Fruit fly (Drosophila melanogaster) whole organism, embryonic: ENCODE measurements around the gene CG15358.
A peak's percentile ranks its signal among the peaks of the same experiment; 100 is the strongest.

Experiments used
- ATbp ChIP-seq: fragments of 200-800 bp; sonication (Bioruptor generic); optimal IDR thresholded peaks from 2 replicates; lab custom pipeline; 2017; ENCODE audit warnings: missing biosample characterization, mild to moderate bottlenecking, missing genetic modification characterization, missing genetic modification reagents
- Awh ChIP-seq: fragments of 200-800 bp; sonication (Bioruptor generic); IDR thresholded peaks from 2 replicates; pipeline ENCODE4, ENCODE4 v1.3.6; 2022; ENCODE audit warnings: missing biosample characterization, missing genetic modification characterization
- Blimp-1 ChIP-seq: fragments of 200-800 bp; sonication (Bioruptor generic); optimal IDR thresholded peaks from 3 replicates; lab custom pipeline; 2018; ENCODE audit warnings: missing biosample characterization, missing genetic modification characterization, mild to moderate bottlenecking, moderate library complexity, missing genetic modification reagents
- CG10366 ChIP-seq: fragments of 200-800 bp; sonication (Bioruptor generic); IDR thresholded peaks from 2 replicates; pipeline ENCODE4 v1.3.6; 2022; ENCODE audit warnings: missing biosample characterization, missing genetic modification characterization
- CG11504 ChIP-seq: fragments of 200-800 bp; sonication (Bioruptor generic); optimal IDR thresholded peaks from 3 replicates; lab custom pipeline; 2019; ENCODE audit warnings: missing biosample characterization, mild to moderate bottlenecking, missing genetic modification characterization, moderate library complexity
- CG1603 ChIP-seq: fragments of 200-800 bp; sonication (Bioruptor generic); optimal IDR thresholded peaks from 2 replicates; lab custom pipeline; 2019; ENCODE audit warnings: missing biosample characterization, mild to moderate bottlenecking, missing genetic modification characterization, moderate library complexity
- CG17359 ChIP-seq: fragments of 200-800 bp; sonication (Bioruptor generic); optimal IDR thresholded peaks from 3 replicates; lab custom pipeline; 2018; ENCODE audit warnings: missing biosample characterization, mild to moderate bottlenecking, missing genetic modification characterization, moderate library complexity
- CG17612 ChIP-seq: fragments of 200-800 bp; sonication (Bioruptor generic); IDR thresholded peaks from 2 replicates; pipeline ENCODE4 v1.3.6; 2022; ENCODE audit warnings: missing biosample characterization, missing genetic modification characterization
- CG17829 ChIP-seq: fragments of 200-800 bp; optimal IDR thresholded peaks from 2 replicates; lab custom pipeline; 2019; ENCODE audit warnings: missing biosample characterization, mild to moderate bottlenecking, missing genetic modification characterization, moderate library complexity
- CG18619 ChIP-seq: fragments of 200-800 bp; sonication (Bioruptor generic); optimal IDR thresholded peaks from 3 replicates; lab custom pipeline; 2017; ENCODE audit warnings: missing biosample characterization, mild to moderate bottlenecking, missing genetic modification characterization
- CG2875 ChIP-seq: fragments of 200-800 bp; sonication (Bioruptor generic); optimal IDR thresholded peaks from 2 replicates; lab custom pipeline; 2017; ENCODE audit warnings: missing biosample characterization, mild to moderate bottlenecking, missing genetic modification characterization, missing genetic modification reagents
- CG31441 ChIP-seq: fragments of 200-800 bp; sonication (Bioruptor generic); IDR thresholded peaks from 2 replicates; pipeline ENCODE4 v1.3.6; 2022; ENCODE audit warnings: missing biosample characterization, missing genetic modification characterization
- CG4404 ChIP-seq: fragments of 200-800 bp; sonication (Bioruptor generic); IDR thresholded peaks from 2 replicates; pipeline ENCODE4 v1.3.6; 2022; ENCODE audit warnings: missing biosample characterization, missing genetic modification characterization
- CG4730 ChIP-seq: fragments of 200-800 bp; sonication (Bioruptor generic); IDR thresholded peaks from 2 replicates; pipeline ENCODE4 v1.3.6; 2022; ENCODE audit warnings: missing biosample characterization, missing genetic modification characterization
- CG6689 ChIP-seq: fragments of 200-800 bp; sonication (Bioruptor generic); IDR thresholded peaks from 2 replicates; pipeline ENCODE4 v1.3.6; 2022; ENCODE audit warnings: missing biosample characterization, missing genetic modification characterization
- CG7357 ChIP-seq: fragments of 200-800 bp; sonication (Bioruptor generic); IDR thresholded peaks from 3 replicates; pipeline ENCODE4 v1.3.6; 2022; ENCODE audit warnings: missing biosample characterization, missing genetic modification characterization
- CG8089 ChIP-seq: fragments of 200-800 bp; sonication (Bioruptor generic); optimal IDR thresholded peaks from 3 replicates; lab custom pipeline; 2016; ENCODE audit warnings: missing biosample characterization, missing genetic modification characterization
- CG9932 ChIP-seq: fragments of 200-800 bp; sonication (Bioruptor generic); IDR thresholded peaks from 2 replicates; pipeline ENCODE4 v1.3.6; 2022; ENCODE audit warnings: missing biosample characterization, missing genetic modification characterization
- E2f1 ChIP-seq: fragments of 200-800 bp; sonication (Bioruptor generic); IDR thresholded peaks from 2 replicates; pipeline ENCODE4 v1.3.6; 2022; ENCODE audit warnings: missing biosample characterization, missing genetic modification characterization
- HLH54F ChIP-seq: fragments of 200-800 bp; sonication (Bioruptor generic); optimal IDR thresholded peaks from 3 replicates; lab custom pipeline; 2016; ENCODE audit warnings: missing biosample characterization, missing genetic modification characterization
- Hr3 ChIP-seq: fragments of 200-800 bp; sonication (Bioruptor generic); optimal IDR thresholded peaks from 3 replicates; lab custom pipeline; 2016; ENCODE audit warnings: missing biosample characterization, missing genetic modification characterization
- Six4 ChIP-seq: fragments of 200-800 bp; sonication (Bioruptor generic); optimal IDR thresholded peaks from 2 replicates; lab custom pipeline; 2016; ENCODE audit warnings: missing biosample characterization, missing genetic modification characterization
- Sox102F ChIP-seq: fragments of 200-800 bp; sonication (Bioruptor generic); optimal IDR thresholded peaks from 2 replicates; lab custom pipeline; 2018; ENCODE audit warnings: missing biosample characterization, mild to moderate bottlenecking, missing genetic modification characterization, moderate library complexity
- Ssrp ChIP-seq: fragments of 200-800 bp; sonication (Bioruptor generic); optimal IDR thresholded peaks from 2 replicates; lab custom pipeline; 2018; ENCODE audit warnings: missing biosample characterization, mild to moderate bottlenecking, missing genetic modification characterization, moderate library complexity
- az2 ChIP-seq: fragments of 200-800 bp; sonication (Bioruptor generic); optimal IDR thresholded peaks from 3 replicates; lab custom pipeline; 2016; ENCODE audit warnings: missing biosample characterization, missing genetic modification characterization
- chm ChIP-seq: fragments of 200-800 bp; sonication (Bioruptor generic); IDR thresholded peaks from 2 replicates; pipeline ENCODE4 v1.3.6; 2022; ENCODE audit warnings: missing biosample characterization, missing genetic modification characterization
- crol ChIP-seq: fragments of 200-800 bp; sonication (Bioruptor generic); IDR thresholded peaks from 2 replicates; pipeline ENCODE4 v1.3.6; 2022; ENCODE audit warnings: missing biosample characterization, missing genetic modification characterization
- dpn ChIP-seq, 2 experiments: fragments of 200-800 bp; sonication (Bioruptor generic); optimal IDR thresholded peaks; 3 replicates each; lab custom pipeline; 2016; ENCODE audit warnings: missing biosample characterization in 2 of 2, missing genetic modification characterization in 2 of 2
- ems ChIP-seq: fragments of 200-800 bp; sonication (Bioruptor generic); optimal IDR thresholded peaks from 3 replicates; lab custom pipeline; 2016; ENCODE audit warnings: missing biosample characterization, missing genetic modification characterization
- ewg ChIP-seq: fragments of 200-800 bp; sonication (Bioruptor generic); optimal IDR thresholded peaks from 3 replicates; lab custom pipeline; 2017; ENCODE audit warnings: mild to moderate bottlenecking, missing biosample characterization, missing genetic modification reagents, missing genetic modification characterization
- gro ChIP-seq: fragments of 200-800 bp; sonication (Bioruptor generic); optimal IDR thresholded peaks from 2 replicates; lab custom pipeline; 2016; ENCODE audit warnings: missing biosample characterization, missing genetic modification characterization
- ind ChIP-seq: fragments of 200-800 bp; sonication (Bioruptor generic); optimal IDR thresholded peaks from 3 replicates; lab custom pipeline; 2016; ENCODE audit warnings: missing biosample characterization, missing genetic modification characterization
- ken ChIP-seq: fragments of 200-800 bp; sonication (Bioruptor generic); IDR thresholded peaks from 3 replicates; pipeline ENCODE4 v1.3.6; 2022; ENCODE audit warnings: missing biosample characterization, missing genetic modification characterization
- kni ChIP-seq: fragments of 200-800 bp; sonication (Bioruptor generic); optimal IDR thresholded peaks from 3 replicates; lab custom pipeline; 2017; ENCODE audit warnings: mild to moderate bottlenecking, missing biosample characterization, missing genetic modification reagents, missing genetic modification characterization
- lab ChIP-seq: fragments of 200-800 bp; sonication (Bioruptor generic); optimal IDR thresholded peaks from 3 replicates; lab custom pipeline; 2017; ENCODE audit warnings: missing biosample characterization, missing genetic modification characterization, mild to moderate bottlenecking, moderate library complexity, missing genetic modification reagents
- mam ChIP-seq: fragments of 200-800 bp; sonication (Bioruptor generic); optimal IDR thresholded peaks from 3 replicates; lab custom pipeline; 2016; ENCODE audit warnings: missing biosample characterization, missing genetic modification characterization
- phol ChIP-seq: fragments of 200-800 bp; sonication (Bioruptor generic); optimal IDR thresholded peaks from 3 replicates; lab custom pipeline; 2018; ENCODE audit warnings: missing biosample characterization, mild to moderate bottlenecking, missing genetic modification characterization, moderate library complexity
- prd ChIP-seq, 3 experiments: fragments of >200 bp in 2 of 3; fragments of 200-800 bp in 1 of 3; sonication (Bioruptor generic) in 1 of 3; optimal IDR thresholded peaks in 2 of 3; IDR thresholded peaks in 1 of 3; 2 replicates in 2 of 3; 3 replicates in 1 of 3; pipeline versions ENCODE4 v1.3.6 to Lab custom; 2017 to 2022; ENCODE audit warnings: missing biosample characterization in 1 of 3, missing genetic modification characterization in 1 of 3
- pros ChIP-seq: fragments of 200-800 bp; sonication (Bioruptor generic); optimal IDR thresholded peaks from 3 replicates; lab custom pipeline; 2019; ENCODE audit warnings: missing biosample characterization, mild to moderate bottlenecking, missing genetic modification characterization, moderate library complexity
- row ChIP-seq: fragments of 200-800 bp; sonication (Bioruptor generic); IDR thresholded peaks from 3 replicates; pipeline ENCODE4 v1.3.6; 2022; ENCODE audit warnings: missing biosample characterization, missing genetic modification characterization
- schlank ChIP-seq: fragments of 200-800 bp; sonication (Bioruptor generic); optimal IDR thresholded peaks from 2 replicates; lab custom pipeline; 2018; ENCODE audit warnings: missing biosample characterization, mild to moderate bottlenecking, missing genetic modification characterization
- sd ChIP-seq: fragments of 200-800 bp; sonication (Bioruptor generic); optimal IDR thresholded peaks from 3 replicates; lab custom pipeline; 2018; ENCODE audit warnings: missing biosample characterization, mild to moderate bottlenecking, missing genetic modification characterization, moderate library complexity
- sens ChIP-seq: fragments of 200-800 bp; sonication (Bioruptor generic); peaks from one replicate; lab custom pipeline; 2016; ENCODE audit warnings: missing biosample characterization, missing genetic modification characterization
- sens-2 ChIP-seq: fragments of 200-800 bp; sonication (Bioruptor generic); IDR thresholded peaks from 2 replicates; pipeline ENCODE4 v1.3.6; 2022; ENCODE audit warnings: missing biosample characterization, missing genetic modification characterization
- stc ChIP-seq: fragments of 200-800 bp; sonication (Bioruptor generic); IDR thresholded peaks from 2 replicates; pipeline ENCODE4 v1.3.6; 2022; ENCODE audit warnings: missing biosample characterization, missing genetic modification characterization
- trem ChIP-seq: fragments of 200-800 bp; optimal IDR thresholded peaks from 3 replicates; lab custom pipeline; 2019; ENCODE audit warnings: missing biosample characterization, mild to moderate bottlenecking, missing genetic modification characterization, moderate library complexity
- vvl ChIP-seq: fragments of 200-800 bp; sonication (Bioruptor generic); IDR thresholded peaks from 2 replicates; pipeline ENCODE4 v1.3.6; 2022; ENCODE audit warnings: missing biosample characterization, missing genetic modification characterization
- zfh1 ChIP-seq: fragments of 200-800 bp; sonication (Bioruptor generic); IDR thresholded peaks from 3 replicates; pipeline ENCODE4 v1.3.6; 2022; ENCODE audit warnings: missing biosample characterization, missing genetic modification characterization

Gene CG15358

dm6 chr2L:1925917-1926864, 43.2 kb upstream of the CG15358 start (continued):
- TF ChIP-seq Blimp-1 (GFP tag; lab: Kevin White, UChicago) (peak; percentile 54), stc (GFP tag; lab: Robert Waterston, UW) (peak; percentile 48; the same call in 1 of the 2 replicates), gro (GFP tag; lab: Kevin White, UChicago) (no peak), prd (optimal IDR thresholded peaks at IDR 0.05; lab: Kevin White, UChicago) (no peak), prd (GFP tag; IDR thresholded peaks at IDR 0.05; lab: Robert Waterston, UW) (peak; percentile 4; the same call in 1 of the 3 replicates), chm (no peak), CG4730 (GFP tag; lab: Robert Waterston, UW) (0 out of 2 replicates have a peak, but pooled peaks have one; percentile 21), CG10366 (0 out of 2 replicates have a peak, but pooled peaks have one; percentile 11), ken (GFP tag; lab: Robert Waterston, UW) (peak; percentile 60; the same call in 2 of the 3 replicates), sens (peak; percentile 29), ewg (peak; percentile 9), CG17612 (GFP tag; lab: Robert Waterston, UW) (no peak), CG17829 (tag; lab: Kevin White, UChicago) (peak; percentile 8), CG8089 (GFP tag; lab: Kevin White, UChicago) (no peak), CG7357 (GFP tag; lab: Robert Waterston, UW) (0 out of 3 replicates have a peak, but pooled peaks have one; percentile 20), mam (GFP tag; lab: Kevin White, UChicago) (no peak), sd (tag; lab: Kevin White, UChicago) (peak; percentile 18), row (GFP tag; lab: Robert Waterston, UW) (peak; percentile 49; the same call in 2 of the 3 replicates), dpn (GFP tag; optimal IDR thresholded peaks at IDR 0.05; lab: Kevin White, UChicago) (no peak), Ssrp (tag; lab: Kevin White, UChicago) (peak; percentile 7), pros (GFP tag; lab: Kevin White, UChicago) (peak; percentile 26), CG4404 (GFP tag; lab: Robert Waterston, UW) (no peak), trem (tag; lab: Kevin White, UChicago) (peak; percentile 31), CG11504 (peak; percentile 41), kni (GFP tag; lab: Kevin White, UChicago) (peak; percentile 18), E2f1 (GFP tag; lab: Robert Waterston, UW) (peak; percentile 36; the same call in 1 of the 2 replicates), schlank (tag; lab: Kevin White, UChicago) (no peak), sens-2 (GFP tag; lab: Robert Waterston, UW) (no peak), crol (GFP tag; lab: Robert Waterston, UW) (peak; percentile 37; the same call in 1 of the 2 replicates), HLH54F (GFP tag; lab: Kevin White, UChicago) (no peak), ATbp (GFP tag; lab: Kevin White, UChicago) (peak; percentile 55), vvl (GFP tag; lab: Robert Waterston, UW) (peak; percentile 54; the same call in 1 of the 2 replicates), Awh (peak; percentile 66), Hr3 (peak; percentile 9), CG9932 (no peak), ems (no peak), az2 (GFP tag; lab: Kevin White, UChicago) (peak; percentile 33), phol (tag; lab: Kevin White, UChicago) (peak; percentile 51), CG17359 (tag; lab: Kevin White, UChicago) (peak; percentile 55), ind (GFP tag; lab: Kevin White, UChicago) (peak; percentile 5), lab (GFP tag; lab: Kevin White, UChicago) (peak; percentile 31), CG2875 (GFP tag; lab: Kevin White, UChicago) (peak; percentile 7), CG18619 (no peak), Six4 (GFP tag; lab: Kevin White, UChicago) (peak; percentile 27), CG6689 (GFP tag; lab: Robert Waterston, UW) (peak; percentile 46; the same call in 1 of the 2 replicates), CG1603 (tag; lab: Kevin White, UChicago) (peak; percentile 53), zfh1 (GFP tag; lab: Robert Waterston, UW) (peak; percentile 40; the same call in 1 of the 3 replicates), Sox102F (GFP tag; lab: Kevin White, UChicago) (peak; percentile 71), CG31441 (GFP tag; lab: Robert Waterston, UW) (peak; percentile 58)
